Worm (Caenorhabditis elegans) whole organism, L4 larva: ENCODE measurements around the gene rpoa-12.

Experiments
- ceh-20 ChIP-seq: fragments of 200-800 bp; sonication (Bioruptor generic); IDR thresholded peaks from 2 replicates; pipeline ENCODE4 v1.3.6; 2022; ENCODE audit warnings: missing genetic modification reagents, missing genetic modification characterization, missing compliant biosample characterization
- dmd-6 ChIP-seq: fragments of 200-800 bp; sonication (Bioruptor generic); IDR thresholded peaks from 2 replicates; pipeline ENCODE4 v1.3.6; 2022; ENCODE audit warnings: missing genetic modification reagents, missing genetic modification characterization, missing compliant biosample characterization

The rpoa-12 gene

ce11 chrV:14372774-14373173 is 50.3 kb downstream of the rpoa-12 start, which contains the start of gene unc-39 (continued):
- TF ChIP-seq ceh-20 (GFP tag; lab: Robert Waterston, UW) (no peak), dmd-6 (no peak)
